Worm (Caenorhabditis elegans) whole organism, L4 larva: ENCODE data around the gene spp-1.

Experiments
- F44E2.7 ChIP-seq: fragments of 200-800 bp; sonication (Bioruptor generic); IDR thresholded peaks from 2 replicates; pipeline ENCODE4 v2.1.2; 2022; ENCODE audit warnings: missing genetic modification characterization, missing compliant biosample characterization
- aha-1 ChIP-seq: fragments of 150-350 bp; peaks from one replicate; lab custom pipeline; 2014; ENCODE audit warnings: missing biosample characterization, missing genetic modification characterization
- ces-1 ChIP-seq: fragments of 150-350 bp; sonication (generic microtip); optimal IDR thresholded peaks from 4 replicates; lab custom pipeline; 2014; ENCODE audit warnings: missing biosample characterization, missing genetic modification reagents, missing genetic modification characterization
- daf-12 ChIP-seq: fragments of 150-350 bp; optimal IDR thresholded peaks from 2 replicates; lab custom pipeline; 2014; ENCODE audit warnings: missing biosample characterization, missing genetic modification reagents, missing genetic modification characterization
- fos-1 ChIP-seq: fragments of 150-350 bp; optimal IDR thresholded peaks from 2 replicates; lab custom pipeline; 2014; ENCODE audit warnings: missing biosample characterization, missing genetic modification characterization
- jun-1 ChIP-seq: fragments of 150-350 bp; optimal IDR thresholded peaks from 2 replicates; lab custom pipeline; 2014; ENCODE audit warnings: missing biosample characterization, missing genetic modification reagents, missing genetic modification characterization
- lin-13 ChIP-seq: fragments of 150-350 bp; optimal IDR thresholded peaks from 2 replicates; lab custom pipeline; 2014; ENCODE audit warnings: missing biosample characterization, missing genetic modification reagents, missing genetic modification characterization
- mdl-1 ChIP-seq, 2 experiments: fragments of 150-350 bp in 1 of 2; sonication (generic microtip) in 1 of 2; optimal IDR thresholded peaks; 2 replicates each; lab custom pipeline; 2014 to 2017; ENCODE audit warnings: missing biosample characterization in 2 of 2, missing genetic modification characterization in 2 of 2
- nhr-237 ChIP-seq: sonication (generic microtip); optimal IDR thresholded peaks from 2 replicates; lab custom pipeline; 2017; ENCODE audit warnings: missing biosample characterization, missing genetic modification characterization
- nhr-25 ChIP-seq: sonication (generic microtip); optimal IDR thresholded peaks from 2 replicates; lab custom pipeline; 2017; ENCODE audit warnings: missing genetic modification characterization, mild to moderate bottlenecking, missing compliant biosample characterization, antibody characterized with exemption, moderate library complexity, borderline replicate concordance; ENCODE audit not compliant: insufficient read depth
- nhr-28 ChIP-seq: fragments of 150-350 bp; optimal IDR thresholded peaks from 2 replicates; lab custom pipeline; 2014; ENCODE audit warnings: missing biosample characterization, missing genetic modification characterization
- unc-130 ChIP-seq: sonication (generic microtip); optimal IDR thresholded peaks from 2 replicates; lab custom pipeline; 2016; ENCODE audit warnings: missing genetic modification reagents, missing genetic modification characterization, missing compliant biosample characterization
- unc-39 ChIP-seq: sonication (generic microtip); optimal IDR thresholded peaks from 2 replicates; lab custom pipeline; 2017; ENCODE audit warnings: missing biosample characterization, missing genetic modification characterization
- vab-7 ChIP-seq: fragments of 200-800 bp; sonication (Bioruptor generic); IDR thresholded peaks from 2 replicates; pipeline ENCODE4 v1.3.6; 2022; ENCODE audit warnings: missing genetic modification reagents, missing genetic modification characterization, missing compliant biosample characterization

DNA sequence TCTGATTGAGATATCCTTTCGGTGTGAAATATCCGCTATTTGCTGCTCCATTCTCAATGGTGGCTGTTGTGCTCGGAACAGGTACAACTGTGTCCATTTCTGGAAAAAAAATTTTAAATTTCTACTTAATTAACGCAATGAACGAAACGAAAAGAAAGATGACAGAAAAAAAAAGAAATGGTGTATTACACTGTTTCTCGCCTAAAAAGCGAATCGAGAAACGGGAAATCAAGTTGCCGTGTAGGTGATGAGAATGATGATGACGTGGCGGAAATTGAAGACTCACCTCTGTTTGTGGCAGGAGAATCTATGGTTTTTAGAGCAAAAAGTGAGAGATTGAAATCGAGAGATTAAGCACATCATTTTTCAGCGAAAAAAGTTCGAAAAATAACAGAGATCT lies 31.0 kb upstream of the spp-1 start, which contains the start of gene C38H2.3:
- TF ChIP-seq nhr-28 (no peak), F44E2.7 (GFP tag; lab: Robert Waterston, UW) (no peak), ces-1 (GFP tag; lab: Kevin White, UChicago) (no peak), nhr-25 (tag; lab: Kevin White, UChicago) (no peak), fos-1 (tag; lab: Kevin White, UChicago) (no peak), jun-1 (tag; lab: Kevin White, UChicago) (no peak), daf-12 (tag; lab: Kevin White, UChicago) (no peak), unc-39 (no peak), mdl-1 (tag; optimal IDR thresholded peaks at IDR 0.05; lab: Kevin White, UChicago) (no peak), aha-1 (tag; lab: Kevin White, UChicago) (no peak), vab-7 (GFP tag; lab: Robert Waterston, UW) (no peak), unc-130 (GFP tag; lab: Kevin White, UChicago) (no peak), lin-13 (no peak), nhr-237 (tag; lab: Kevin White, UChicago) (no peak)
